Fruit fly (Drosophila melanogaster) whole organism, pupa: ENCODE data around the gene GlcAT-S.

Source experiments
- CG10348 ChIP-seq: fragments of 200-800 bp; sonication (Bioruptor generic); IDR thresholded peaks from 2 replicates; pipeline ENCODE4 v1.3.6; 2022; ENCODE audit warnings: missing biosample characterization, missing genetic modification characterization
- CG12605 ChIP-seq: fragments of 200-800 bp; sonication (Bioruptor generic); IDR thresholded peaks from 2 replicates; pipeline ENCODE4 v1.3.6; 2022; ENCODE audit warnings: missing biosample characterization, missing genetic modification characterization
- CG13204 ChIP-seq: fragments of 200-800 bp; sonication (Bioruptor generic); optimal IDR thresholded peaks from 2 replicates; lab custom pipeline; 2018; ENCODE audit warnings: missing biosample characterization, mild to moderate bottlenecking, missing genetic modification characterization, moderate library complexity
- CG14655 ChIP-seq: fragments of 200-800 bp; sonication (Bioruptor generic); optimal IDR thresholded peaks from 3 replicates; lab custom pipeline; 2017; ENCODE audit warnings: mild to moderate bottlenecking, missing biosample characterization, missing genetic modification reagents, missing genetic modification characterization
- CG15710 ChIP-seq: fragments of 200-800 bp; sonication (Bioruptor generic); optimal IDR thresholded peaks from 2 replicates; lab custom pipeline; 2018; ENCODE audit warnings: missing biosample characterization, mild to moderate bottlenecking, missing genetic modification characterization, moderate library complexity
- CG17806 ChIP-seq: fragments of 200-800 bp; sonication (Bioruptor generic); optimal IDR thresholded peaks from 2 replicates; lab custom pipeline; 2018; ENCODE audit warnings: missing biosample characterization, mild to moderate bottlenecking, missing genetic modification characterization, moderate library complexity
- CG32121 ChIP-seq: fragments of 200-800 bp; sonication (Bioruptor generic); IDR thresholded peaks from 2 replicates; pipeline ENCODE4 v1.3.6; 2022; ENCODE audit warnings: missing biosample characterization, missing genetic modification characterization
- CG34367 ChIP-seq: fragments of 200-800 bp; sonication (Bioruptor generic); optimal IDR thresholded peaks from 2 replicates; lab custom pipeline; 2018; ENCODE audit warnings: missing biosample characterization, mild to moderate bottlenecking, missing genetic modification characterization
- CG4496 ChIP-seq: fragments of 200-800 bp; sonication (Bioruptor generic); IDR thresholded peaks from 3 replicates; pipeline ENCODE4 v1.3.6; 2022; ENCODE audit warnings: missing biosample characterization, missing genetic modification characterization
- CG8159 ChIP-seq: fragments of 200-800 bp; sonication (Bioruptor generic); optimal IDR thresholded peaks from 3 replicates; lab custom pipeline; 2018; ENCODE audit warnings: missing biosample characterization, mild to moderate bottlenecking, missing genetic modification characterization, moderate library complexity
- CG8301 ChIP-seq: fragments of 200-800 bp; sonication (Bioruptor generic); optimal IDR thresholded peaks from 2 replicates; lab custom pipeline; 2018; ENCODE audit warnings: missing biosample characterization, mild to moderate bottlenecking, missing genetic modification characterization
- CG9948 ChIP-seq: fragments of 200-800 bp; sonication (Bioruptor generic); optimal IDR thresholded peaks from 2 replicates; lab custom pipeline; 2018; ENCODE audit warnings: missing biosample characterization, mild to moderate bottlenecking, missing genetic modification characterization, moderate library complexity
- D1 ChIP-seq: fragments of 200-800 bp; sonication (Bioruptor generic); optimal IDR thresholded peaks from 2 replicates; lab custom pipeline; 2018; ENCODE audit warnings: missing biosample characterization, mild to moderate bottlenecking, missing genetic modification characterization, moderate library complexity
- EcR ChIP-seq: fragments of 200-800 bp; sonication (Bioruptor generic); optimal IDR thresholded peaks from 3 replicates; lab custom pipeline; 2019; ENCODE audit warnings: missing biosample characterization, missing genetic modification characterization, mild to moderate bottlenecking, moderate library complexity, missing genetic modification reagents
- Ets98B ChIP-seq: fragments of 200-800 bp; sonication (Bioruptor generic); IDR thresholded peaks from 2 replicates; pipeline ENCODE4 v1.3.6; 2022; ENCODE audit warnings: missing biosample characterization, missing genetic modification characterization
- Pif1A ChIP-seq: fragments of 200-800 bp; sonication (Bioruptor generic); optimal IDR thresholded peaks from 3 replicates; lab custom pipeline; 2016; ENCODE audit warnings: missing biosample characterization, missing genetic modification characterization
- Pif1B ChIP-seq: fragments of 200-800 bp; sonication (Bioruptor generic); optimal IDR thresholded peaks from 3 replicates; lab custom pipeline; 2016; ENCODE audit warnings: missing biosample characterization, missing genetic modification characterization
- Snoo ChIP-seq: fragments of 200-800 bp; sonication (Bioruptor generic); optimal IDR thresholded peaks from 3 replicates; lab custom pipeline; 2017; ENCODE audit warnings: missing biosample characterization, mild to moderate bottlenecking, missing genetic modification characterization, inconsistent platforms
- fd96Ca ChIP-seq: fragments of 200-800 bp; sonication (Bioruptor generic); IDR thresholded peaks from 3 replicates; pipeline ENCODE4 v1.3.6; 2022; ENCODE audit warnings: missing biosample characterization, missing genetic modification characterization
- gl ChIP-seq: fragments of 200-800 bp; sonication (Bioruptor generic); optimal IDR thresholded peaks from 2 replicates; lab custom pipeline; 2018; ENCODE audit warnings: missing biosample characterization, mild to moderate bottlenecking, missing genetic modification characterization
- rn ChIP-seq: fragments of 200-800 bp; sonication (Bioruptor generic); IDR thresholded peaks from 2 replicates; pipeline ENCODE4 v1.3.6; 2022; ENCODE audit warnings: missing biosample characterization, missing genetic modification characterization

Gene GlcAT-S

dm6 chr2L:9569588-9570434, 46.5 kb upstream of the GlcAT-S start:
- TF ChIP-seq Pif1A (GFP tag; lab: Kevin White, UChicago) (peak; percentile 95), CG32121 (peak; percentile 90), CG14655 (GFP tag; lab: Kevin White, UChicago) (peak; percentile 99), CG15710 (peak; percentile 95), Ets98B (GFP tag; lab: Robert Waterston, UW) (peak; percentile 85), CG12605 (GFP tag; lab: Robert Waterston, UW) (peak; percentile 72), EcR (GFP tag; lab: Kevin White, UChicago) (peak; percentile 28), fd96Ca (GFP tag; lab: Robert Waterston, UW) (peak; percentile 65; the same call in 2 of the 3 replicates), rn (GFP tag; lab: Robert Waterston, UW) (peak; percentile 55), Snoo (peak; percentile 97), CG17806 (tag; lab: Kevin White, UChicago) (peak; percentile 95), CG9948 (tag; lab: Kevin White, UChicago) (peak; percentile 98), CG8159 (peak; percentile 97), CG13204 (peak; percentile 91), CG10348 (peak; percentile 64), gl (tag; lab: Kevin White, UChicago) (peak; percentile 85), CG4496 (peak; percentile 88), D1 (tag; lab: Kevin White, UChicago) (peak; percentile 98), Pif1B (GFP tag; lab: Kevin White, UChicago) (peak; percentile 97), CG34367 (tag; lab: Kevin White, UChicago) (peak; percentile 94), CG8301 (peak; percentile 97)

dm6 chr2L:9570673-9571193, 45.5 kb upstream of the GlcAT-S start:
- TF ChIP-seq gl (tag; lab: Kevin White, UChicago), result no peak
- TF ChIP-seq CG34367 (tag; lab: Kevin White, UChicago), result no peak
- TF ChIP-seq Ets98B (GFP tag; lab: Robert Waterston, UW), result peak; percentile 29; the same call in 1 of the 2 replicates
- no peak for TF ChIP-seq CG8159
- TF ChIP-seq rn (GFP tag; lab: Robert Waterston, UW), result no peak
- peak; percentile 35 for TF ChIP-seq Pif1A (GFP tag; lab: Kevin White, UChicago)
- TF ChIP-seq EcR (GFP tag; lab: Kevin White, UChicago), result no peak
- TF ChIP-seq CG4496, result 0 out of 3 replicates have a peak, but pooled peaks have one; percentile 21
- TF ChIP-seq, all 21 proteins: peak for 3

dm6 chr2L:9576269-9576933, 39.9 kb upstream of the GlcAT-S start, which contains the start of gene Mtpalpha:
TSS of gene Mtpalpha (minus strand) at chr2L:9576769.
- TF ChIP-seq Ets98B (GFP tag; lab: Robert Waterston, UW), result peak; percentile 92
- TF ChIP-seq CG15710, result peak; percentile 68
- TF ChIP-seq CG32121, result peak; percentile 88
- peak; percentile 93 for TF ChIP-seq Snoo
- peak; percentile 80 for TF ChIP-seq CG8159
- peak; percentile 33 for TF ChIP-seq EcR (GFP tag; lab: Kevin White, UChicago)
- peak; percentile 43; the same call in 1 of the 2 replicates for TF ChIP-seq rn (GFP tag; lab: Robert Waterston, UW)
- TF ChIP-seq CG34367 (tag; lab: Kevin White, UChicago), result peak; percentile 87
- TF ChIP-seq CG12605 (GFP tag; lab: Robert Waterston, UW), result peak; percentile 95
- peak; percentile 75 for TF ChIP-seq CG17806 (tag; lab: Kevin White, UChicago)
- TF ChIP-seq CG9948 (tag; lab: Kevin White, UChicago), result peak; percentile 68
- TF ChIP-seq Pif1B (GFP tag; lab: Kevin White, UChicago), result peak; percentile 91
- no peak for TF ChIP-seq CG10348
- TF ChIP-seq fd96Ca (GFP tag; lab: Robert Waterston, UW), result peak; percentile 85
- peak; percentile 13 for TF ChIP-seq D1 (tag; lab: Kevin White, UChicago)
- TF ChIP-seq CG14655 (GFP tag; lab: Kevin White, UChicago), result peak; percentile 95
- TF ChIP-seq CG13204, result peak; percentile 99
- peak; percentile 99 for TF ChIP-seq gl (tag; lab: Kevin White, UChicago)
- TF ChIP-seq Pif1A (GFP tag; lab: Kevin White, UChicago), result peak; percentile 95
- peak; percentile 95 for TF ChIP-seq CG8301
- peak; percentile 96 for TF ChIP-seq CG4496

dm6 chr2L:9579538-9579937, 36.7 kb upstream of the GlcAT-S start, which contains the start of gene CG31709:
TSS of gene CG31709 (minus strand) at chr2L:9579638.
- no peak for TF ChIP-seq CG32121
- TF ChIP-seq CG17806 (tag; lab: Kevin White, UChicago), result no peak
- no peak for TF ChIP-seq Pif1A (GFP tag; lab: Kevin White, UChicago)
- no peak for TF ChIP-seq CG4496
- no peak for TF ChIP-seq CG13204
- TF ChIP-seq Snoo, result no peak
- TF ChIP-seq EcR (GFP tag; lab: Kevin White, UChicago), result no peak
- no peak for TF ChIP-seq CG15710
- TF ChIP-seq D1 (tag; lab: Kevin White, UChicago), result no peak
- no peak for TF ChIP-seq CG8301
- TF ChIP-seq Ets98B (GFP tag; lab: Robert Waterston, UW), result no peak
- TF ChIP-seq CG12605 (GFP tag; lab: Robert Waterston, UW), result no peak
- TF ChIP-seq CG34367 (tag; lab: Kevin White, UChicago), result no peak

dm6 chr2L:9581582-9581981, 34.7 kb upstream of the GlcAT-S start, which contains the start of gene gcm:
TSS of gene gcm (minus strand) at chr2L:9581745.
- TF ChIP-seq fd96Ca (GFP tag; lab: Robert Waterston, UW), result no peak
- no peak for TF ChIP-seq CG14655 (GFP tag; lab: Kevin White, UChicago)
- TF ChIP-seq CG9948 (tag; lab: Kevin White, UChicago), result no peak
- no peak for TF ChIP-seq CG15710
- no peak for TF ChIP-seq CG4496
- no peak for TF ChIP-seq CG10348
- TF ChIP-seq Ets98B (GFP tag; lab: Robert Waterston, UW), result no peak
- TF ChIP-seq Snoo, result no peak
- no peak for TF ChIP-seq CG12605 (GFP tag; lab: Robert Waterston, UW)
- TF ChIP-seq Pif1B (GFP tag; lab: Kevin White, UChicago), result no peak
- TF ChIP-seq CG17806 (tag; lab: Kevin White, UChicago), result no peak
- no peak for TF ChIP-seq gl (tag; lab: Kevin White, UChicago)
- no peak for TF ChIP-seq CG13204
- TF ChIP-seq CG8159, result no peak
